Worm (Caenorhabditis elegans): ENCODE results near the gene R09F10.8.
A peak's percentile ranks its signal among the peaks of the same experiment; 100 is the strongest.

Gene R09F10.8

ce11 chrX:8326394-8326793 lies at the start of gene R09F10.8:
R09F10.8 (minus strand) TSS chrX:8326451.
- TF ChIP-seq repo-1 (tag; optimal IDR thresholded peaks at IDR 0.05) = no peak
- peak; percentile 41; the same call in 1 of the 2 replicates for TF ChIP-seq dox-1 (GFP tag; IDR thresholded peaks at IDR 0.05)
- peak; percentile 45; the same call in 1 of the 2 replicates for TF ChIP-seq madf-6 (GFP tag; IDR thresholded peaks at IDR 0.05)
- TF ChIP-seq efl-1 (GFP tag; optimal IDR thresholded peaks at IDR 0.05) = peak; percentile 32
- TF ChIP-seq nhr-80 (tag; optimal IDR thresholded peaks at IDR 0.05) = no peak

- TF ChIP-seq lsl-1 (GFP tag; optimal IDR thresholded peaks at IDR 0.05) = no peak
- no peak for TF ChIP-seq F57A8.1 (GFP tag; optimal IDR thresholded peaks at IDR 0.05)
- no peak for TF ChIP-seq mxl-1 (tag; optimal IDR thresholded peaks at IDR 0.05)
- TF ChIP-seq let-526 (GFP tag; IDR thresholded peaks at IDR 0.05) = no peak
- TF ChIP-seq efl-1 (GFP tag; optimal IDR thresholded peaks at IDR 0.05) = no peak
- TF ChIP-seq ceh-79 (tag; optimal IDR thresholded peaks at IDR 0.05) = no peak
- no peak for TF ChIP-seq F22D6.2 (tag; optimal IDR thresholded peaks at IDR 0.05)
- TF ChIP-seq lsy-27 (tag; optimal IDR thresholded peaks at IDR 0.05; ENCODE audit: borderline replicate concordance, insufficient read depth) = no peak
- TF ChIP-seq xnd-1 (tag; optimal IDR thresholded peaks at IDR 0.05) = no peak
- no peak for TF ChIP-seq ets-4 (GFP tag; optimal IDR thresholded peaks at IDR 0.05)
- no peak for TF ChIP-seq cebp-1 (GFP tag; IDR thresholded peaks at IDR 0.05)
- TF ChIP-seq cebp-1 (tag; optimal IDR thresholded peaks at IDR 0.05) = no peak
- TF ChIP-seq egl-18 (GFP tag; IDR thresholded peaks at IDR 0.05) = no peak
- no peak for TF ChIP-seq bed-1 (GFP tag; IDR thresholded peaks at IDR 0.05)
Measured at ce11 chrX:8371906-8372305, 45.7 kb upstream of the R09F10.8 start, which contains the start of gene nep-15. nep-15 (plus strand) TSS chrX:8372206.

DNA sequence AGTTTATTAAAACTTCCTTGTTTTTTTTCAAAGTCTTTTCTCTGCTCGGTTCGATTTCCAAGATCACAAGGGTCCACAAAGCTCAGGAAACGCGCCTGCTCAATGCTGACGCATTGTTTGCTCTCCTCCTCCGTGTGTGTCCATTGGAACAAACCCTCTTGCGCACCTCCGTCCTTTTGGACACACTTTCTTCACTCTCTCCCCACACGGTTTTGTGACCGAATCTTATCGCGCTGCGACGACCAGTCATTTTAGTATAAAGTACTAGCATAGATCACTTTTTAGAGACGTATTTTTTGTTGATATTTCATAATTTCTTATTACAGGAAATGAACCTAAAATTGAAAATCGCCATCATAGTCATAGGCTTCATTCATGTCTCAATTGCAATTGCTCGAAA lies 42.0 kb upstream of the R09F10.8 start:
- TF ChIP-seq mxl-1 (tag; optimal IDR thresholded peaks at IDR 0.05) (no peak), ceh-40 (GFP tag; IDR thresholded peaks at IDR 0.05) (no peak), hlh-12 (tag; optimal IDR thresholded peaks at IDR 0.05) (no peak), lin-40 (tag; optimal IDR thresholded peaks at IDR 0.05) (peak; percentile 78), ztf-25 (GFP tag; IDR thresholded peaks at IDR 0.05) (no peak), lin-54 (GFP tag; optimal IDR thresholded peaks at IDR 0.05) (no peak), C06A6.2 (GFP tag; conservative IDR thresholded peaks at IDR 0.05) (no peak), unc-62 (GFP tag; optimal IDR thresholded peaks at IDR 0.05) (no peak), egrh-3 (GFP tag; IDR thresholded peaks at IDR 0.05) (no peak), F23B12.7 (tag; optimal IDR thresholded peaks at IDR 0.05; ENCODE audit: insufficient read depth) (peak; percentile 29), dpl-1 (GFP tag; optimal IDR thresholded peaks at IDR 0.05) (no peak), akir-1 (GFP tag; optimal IDR thresholded peaks at IDR 0.05) (no peak), zfh-2 (GFP tag; conservative IDR thresholded peaks at IDR 0.05) (no peak), snpc-1.3 (tag; optimal IDR thresholded peaks at IDR 0.05; ENCODE audit: insufficient read depth) (no peak), snpc-4 (GFP tag; optimal IDR thresholded peaks at IDR 0.05) (no peak), snpc-4 (tag; optimal IDR thresholded peaks at IDR 0.05) (peak in 1 of 4 experiments; percentile 48), athp-1 (tag; optimal IDR thresholded peaks at IDR 0.05) (no peak), bed-2 (GFP tag; IDR thresholded peaks at IDR 0.05) (no peak), F52B5.7 (tag; optimal IDR thresholded peaks at IDR 0.05) (no peak), Y53G8AR.9 (GFP tag; conservative IDR thresholded peaks at IDR 0.05) (0 out of 2 replicates have a peak, but pooled peaks have one; percentile 43), snpc-3.4 (tag; optimal IDR thresholded peaks at IDR 0.05) (no peak), B0336.3 (GFP tag; IDR thresholded peaks at IDR 0.05) (no peak; the same call in 1 of the 2 replicates), repo-1 (tag; optimal IDR thresholded peaks at IDR 0.05) (no peak), B0261.1 (tag; optimal IDR thresholded peaks at IDR 0.05) (peak; percentile 3), Y53F4B.3 (GFP tag; IDR thresholded peaks at IDR 0.05) (no peak), hrde-1 (tag; optimal IDR thresholded peaks at IDR 0.05; ENCODE audit: borderline replicate concordance) (no peak), tbx-9 (tag; optimal IDR thresholded peaks at IDR 0.05; ENCODE audit: borderline replicate concordance) (no peak), unc-130 (GFP tag; optimal IDR thresholded peaks at IDR 0.05) (no peak), atf-7 (tag; optimal IDR thresholded peaks at IDR 0.05) (peak; percentile 44), ets-4 (GFP tag; optimal IDR thresholded peaks at IDR 0.05) (no peak), attf-5 (GFP tag; optimal IDR thresholded peaks at IDR 0.05) (peak; percentile 58)
